Fruit fly (Drosophila melanogaster): ENCODE data around the gene Kots.
A peak's percentile ranks its signal among the peaks of the same experiment; 100 is the strongest.

The Kots gene

dm6 chr3R:13915646-13916045, 48.3 kb downstream of the Kots start (continued):
- no peak for TF ChIP-seq CG16813 (GFP tag; IDR thresholded peaks at IDR 0.05; ENCODE audit: partially characterized antibody)
- TF ChIP-seq pros (GFP tag; optimal IDR thresholded peaks at IDR 0.05) = no peak
- peak; percentile 42 for TF ChIP-seq CG15011 (GFP tag; optimal IDR thresholded peaks at IDR 0.05)
- peak; percentile 87 for TF ChIP-seq CG8765 (GFP tag; IDR thresholded peaks at IDR 0.05)
- TF ChIP-seq lilli (GFP tag; optimal IDR thresholded peaks at IDR 0.05) = peak; percentile 71
- 0 out of 2 replicates have a peak, but pooled peaks have one; percentile 14 for TF ChIP-seq crol (GFP tag; IDR thresholded peaks at IDR 0.05)
- TF ChIP-seq emc (GFP tag; optimal IDR thresholded peaks at IDR 0.05) = no peak
- peak; percentile 46; the same call in 1 of the 2 replicates for TF ChIP-seq CG4730 (GFP tag; IDR thresholded peaks at IDR 0.05)
- peak; percentile 83 for TF ChIP-seq Xrp1 (GFP tag; IDR thresholded peaks at IDR 0.05)
- 0 out of 2 replicates have a peak, but pooled peaks have one; percentile 26 for TF ChIP-seq danr (GFP tag; IDR thresholded peaks at IDR 0.05)
- TF ChIP-seq gsb-n (tag; optimal IDR thresholded peaks at IDR 0.05) = peak; percentile 70
- TF ChIP-seq her (GFP tag; optimal IDR thresholded peaks at IDR 0.05) = peak; percentile 6
- peak; percentile 64 for TF ChIP-seq Max (GFP tag; optimal IDR thresholded peaks at IDR 0.05)
- 0 out of 2 replicates have a peak, but pooled peaks have one; percentile 30 for TF ChIP-seq cas (GFP tag; IDR thresholded peaks at IDR 0.05)
- TF ChIP-seq knrl (GFP tag; IDR thresholded peaks at IDR 0.05; ENCODE audit: partially characterized antibody) = no peak
- no peak for TF ChIP-seq Dp (GFP tag; optimal IDR thresholded peaks at IDR 0.05)
- TF ChIP-seq tx (GFP tag; optimal IDR thresholded peaks at IDR 0.05) = no peak
- TF ChIP-seq Mrtf (GFP tag; IDR thresholded peaks at IDR 0.05) = peak; percentile 66; the same call in 1 of the 3 replicates
- no peak for TF ChIP-seq CG34376 (GFP tag; optimal IDR thresholded peaks at IDR 0.05)
- TF ChIP-seq luna (GFP tag; optimal IDR thresholded peaks at IDR 0.05) = no peak
- no peak for TF ChIP-seq zen2 (GFP tag; IDR thresholded peaks at IDR 0.05; ENCODE audit: partially characterized antibody)
- TF ChIP-seq CG13123 (GFP tag; optimal IDR thresholded peaks at IDR 0.05) = no peak
- TF ChIP-seq Nf-YA (GFP tag; IDR thresholded peaks at IDR 0.05) = peak; percentile 38; the same call in 1 of the 2 replicates
- peak; percentile 88 for TF ChIP-seq CG10959 (GFP tag; IDR thresholded peaks at IDR 0.05)
- no peak for TF ChIP-seq pfk (GFP tag; optimal IDR thresholded peaks at IDR 0.05)
- peak; percentile 3 for TF ChIP-seq CG16863 (GFP tag; optimal IDR thresholded peaks at IDR 0.05)
- no peak for TF ChIP-seq Dll (GFP tag; IDR thresholded peaks at IDR 0.05; ENCODE audit: partially characterized antibody)
- peak; percentile 21 for TF ChIP-seq fd64A (GFP tag; optimal IDR thresholded peaks at IDR 0.05)
- TF ChIP-seq Atf6 (GFP tag; IDR thresholded peaks at IDR 0.05) = peak; percentile 37; the same call in 1 of the 2 replicates
- TF ChIP-seq kay (GFP tag; optimal IDR thresholded peaks at IDR 0.05) = no peak
- TF ChIP-seq CG43689 (GFP tag; IDR thresholded peaks at IDR 0.05) = no peak
- TF ChIP-seq CG2199 (GFP tag; IDR thresholded peaks at IDR 0.05) = no peak
- peak; percentile 80 for TF ChIP-seq phol (tag; optimal IDR thresholded peaks at IDR 0.05)
- TF ChIP-seq Chrac-16 (GFP tag; optimal IDR thresholded peaks at IDR 0.05) = peak; percentile 62
- TF ChIP-seq CG10366 (GFP tag; IDR thresholded peaks at IDR 0.05) = peak; percentile 68
- TF ChIP-seq ttk (GFP tag; IDR thresholded peaks at IDR 0.05) = peak; percentile 75
- peak; percentile 45 for TF ChIP-seq org-1 (GFP tag; optimal IDR thresholded peaks at IDR 0.05)
- peak; percentile 73 for TF ChIP-seq az2 (GFP tag; optimal IDR thresholded peaks at IDR 0.05)
- peak; percentile 0 for TF ChIP-seq Mes4 (GFP tag; optimal IDR thresholded peaks at IDR 0.05)
- peak; percentile 47 for TF ChIP-seq tap (tag; optimal IDR thresholded peaks at IDR 0.05)
- peak; percentile 22 for TF ChIP-seq Bteb2 (GFP tag; optimal IDR thresholded peaks at IDR 0.05)
- peak; percentile 76 for TF ChIP-seq tgo (GFP tag; IDR thresholded peaks at IDR 0.05)
- TF ChIP-seq CG12744 (GFP tag; optimal IDR thresholded peaks at IDR 0.05) = peak; percentile 51
- no peak for TF ChIP-seq CG7928 (GFP tag; optimal IDR thresholded peaks at IDR 0.05)
- peak; percentile 61 for TF ChIP-seq ap (GFP tag; IDR thresholded peaks at IDR 0.05)
- TF ChIP-seq nau (GFP tag; optimal IDR thresholded peaks at IDR 0.05) = peak; percentile 3
- no peak for TF ChIP-seq grn (GFP tag; optimal IDR thresholded peaks at IDR 0.05)
- TF ChIP-seq ato (GFP tag; IDR thresholded peaks at IDR 0.05; ENCODE audit: partially characterized antibody) = no peak
- TF ChIP-seq trh (GFP tag; optimal IDR thresholded peaks at IDR 0.05) = peak; percentile 29
- TF ChIP-seq CG13424 (tag; optimal IDR thresholded peaks at IDR 0.05) = peak; percentile 73
- 0 out of 2 replicates have a peak, but pooled peaks have one; percentile 29 for TF ChIP-seq Doc2 (GFP tag; IDR thresholded peaks at IDR 0.05)
